Worm (Caenorhabditis elegans) whole organism, L1 larva: ENCODE measurements around the gene lbp-9.

ENCODE experiments used
- C04F5.9 ChIP-seq: sonication (generic microtip); optimal IDR thresholded peaks from 2 replicates; lab custom pipeline; 2016; ENCODE audit warnings: missing genetic modification characterization, missing compliant biosample characterization
- C16A3.4 ChIP-seq: fragments of 150-350 bp; optimal IDR thresholded peaks from 2 replicates; lab custom pipeline; 2014; ENCODE audit warnings: missing biosample characterization, missing genetic modification characterization
- alr-1 ChIP-seq: fragments of 200-800 bp; sonication (Bioruptor generic); optimal IDR thresholded peaks from 2 replicates; lab custom pipeline; 2018; ENCODE audit warnings: borderline replicate concordance, mild to moderate bottlenecking, missing genetic modification characterization, missing compliant biosample characterization
- aly-2 ChIP-seq: fragments of 150-350 bp; optimal IDR thresholded peaks from 2 replicates; lab custom pipeline; 2014; ENCODE audit warnings: missing biosample characterization, missing genetic modification characterization
- ceh-82 ChIP-seq, 3 experiments: fragments of 150-350 bp in 1 of 3; sonication (generic microtip) in 2 of 3; optimal IDR thresholded peaks; 2 replicates each; lab custom pipeline; 2014 to 2017; ENCODE audit warnings: missing biosample characterization in 3 of 3, missing genetic modification characterization in 3 of 3
- dpl-1 ChIP-seq, 3 experiments: fragments of 150-350 bp in 2 of 3; sonication (generic microtip) in 1 of 3; optimal IDR thresholded peaks; 2 replicates each; lab custom pipeline; 2014 to 2017; ENCODE audit warnings: missing biosample characterization in 3 of 3, missing genetic modification characterization in 3 of 3, missing genetic modification reagents in 3 of 3
- efl-1 ChIP-seq, 4 experiments: fragments of 150-350 bp; optimal IDR thresholded peaks in 3 of 4; peaks in 1 of 4; 1 replicate in 1 of 4; 2 replicates in 3 of 4; lab custom pipeline; 2014; ENCODE audit warnings: missing biosample characterization in 2 of 4, missing genetic modification characterization in 2 of 4, missing genetic modification reagents in 2 of 4
- elt-2 ChIP-seq: sonication (generic microtip); optimal IDR thresholded peaks from 2 replicates; lab custom pipeline; 2016; ENCODE audit warnings: missing genetic modification characterization, mild to moderate bottlenecking, inconsistent platforms, missing compliant biosample characterization, missing genetic modification reagents
- elt-3 ChIP-seq, 6 experiments: fragments of 150-350 bp in 1 of 6; sonication (generic microtip); optimal IDR thresholded peaks; 2 replicates each; lab custom pipeline; 2017 to 2018; ENCODE audit warnings: missing biosample characterization in 6 of 6, missing genetic modification characterization in 6 of 6, inconsistent platforms in 1 of 6
- fkh-4 ChIP-seq: sonication (generic microtip); optimal IDR thresholded peaks from 2 replicates; lab custom pipeline; 2016; ENCODE audit warnings: missing compliant biosample characterization, missing genetic modification characterization, borderline replicate concordance
- fkh-8 ChIP-seq: sonication (generic microtip); optimal IDR thresholded peaks from 2 replicates; lab custom pipeline; 2016; ENCODE audit warnings: mild to moderate bottlenecking, missing genetic modification characterization, missing compliant biosample characterization
- grh-1 ChIP-seq: fragments of 200-800 bp; sonication (Bioruptor generic); IDR thresholded peaks from 2 replicates; pipeline ENCODE4 v1.3.6; 2022; ENCODE audit warnings: missing genetic modification reagents, missing genetic modification characterization, missing compliant biosample characterization
- hlh-17 ChIP-seq: fragments of 200-800 bp; sonication (Bioruptor generic); optimal IDR thresholded peaks from 2 replicates; lab custom pipeline; 2018; ENCODE audit warnings: missing genetic modification characterization, mild to moderate bottlenecking, missing compliant biosample characterization, moderate library complexity, borderline replicate concordance
- hpl-2 ChIP-seq: fragments of 150-350 bp; optimal IDR thresholded peaks from 2 replicates; lab custom pipeline; 2014; ENCODE audit warnings: missing biosample characterization, missing genetic modification reagents, missing genetic modification characterization
- irx-1 ChIP-seq: sonication (generic microtip); optimal IDR thresholded peaks from 2 replicates; lab custom pipeline; 2016; ENCODE audit warnings: missing genetic modification characterization, missing compliant biosample characterization
- jun-1 ChIP-seq: fragments of 150-350 bp; optimal IDR thresholded peaks from 2 replicates; lab custom pipeline; 2014; ENCODE audit warnings: missing biosample characterization, missing genetic modification reagents, missing genetic modification characterization
- lin-13 ChIP-seq: fragments of 150-350 bp; optimal IDR thresholded peaks from 2 replicates; lab custom pipeline; 2014; ENCODE audit warnings: missing biosample characterization, missing genetic modification reagents, missing genetic modification characterization
- lin-15B ChIP-seq: fragments of 150-350 bp; sonication (generic microtip); optimal IDR thresholded peaks from 3 replicates; lab custom pipeline; 2014; ENCODE audit warnings: missing biosample characterization, missing genetic modification characterization
- lin-35 ChIP-seq, 2 experiments: fragments of 150-350 bp; optimal IDR thresholded peaks; 2 replicates each; lab custom pipeline; 2014; ENCODE audit warnings: missing biosample characterization in 2 of 2, missing genetic modification characterization in 2 of 2, missing genetic modification reagents in 2 of 2
- lsy-2 ChIP-seq, 2 experiments: fragments of 150-350 bp; optimal IDR thresholded peaks; 2 replicates each; lab custom pipeline; 2014; ENCODE audit warnings: missing biosample characterization in 2 of 2, missing genetic modification characterization in 2 of 2
- mdl-1 ChIP-seq, 2 experiments: fragments of 150-350 bp; optimal IDR thresholded peaks; 2 replicates each; lab custom pipeline; 2014 to 2017; ENCODE audit warnings: missing biosample characterization in 2 of 2, missing genetic modification characterization in 2 of 2, inconsistent platforms in 1 of 2
- mep-1 ChIP-seq: fragments of 150-350 bp; optimal IDR thresholded peaks from 2 replicates; lab custom pipeline; 2014; ENCODE audit warnings: missing biosample characterization, missing genetic modification characterization
- nhr-11 ChIP-seq: fragments of 150-350 bp; optimal IDR thresholded peaks from 2 replicates; lab custom pipeline; 2014; ENCODE audit warnings: missing biosample characterization, missing genetic modification characterization
- nhr-20 ChIP-seq: sonication (generic microtip); optimal IDR thresholded peaks from 2 replicates; lab custom pipeline; 2016; ENCODE audit warnings: mild to moderate bottlenecking, missing genetic modification characterization, missing compliant biosample characterization
- nhr-237 ChIP-seq: fragments of 150-350 bp; optimal IDR thresholded peaks from 2 replicates; lab custom pipeline; 2014; ENCODE audit warnings: missing biosample characterization, missing genetic modification characterization
- nhr-28 ChIP-seq: fragments of 150-350 bp; optimal IDR thresholded peaks from 2 replicates; lab custom pipeline; 2014; ENCODE audit warnings: missing biosample characterization, missing genetic modification characterization
- nhr-47 ChIP-seq: sonication (generic microtip); optimal IDR thresholded peaks from 2 replicates; lab custom pipeline; 2016; ENCODE audit warnings: mild to moderate bottlenecking, missing genetic modification characterization, moderate library complexity, missing compliant biosample characterization
- nhr-85 ChIP-seq: sonication (generic microtip); peaks from one replicate; lab custom pipeline; 2016; ENCODE audit warnings: missing genetic modification characterization, inconsistent platforms, missing compliant biosample characterization
- nhr-90 ChIP-seq: sonication (generic microtip); optimal IDR thresholded peaks from 2 replicates; lab custom pipeline; 2016; ENCODE audit warnings: mild to moderate bottlenecking, missing genetic modification characterization, missing compliant biosample characterization; ENCODE audit not compliant: poor library complexity
- pqm-1 ChIP-seq: sonication (generic microtip); optimal IDR thresholded peaks from 3 replicates; lab custom pipeline; 2017; ENCODE audit warnings: missing biosample characterization, missing genetic modification characterization
- skn-1 ChIP-seq: fragments of 150-350 bp; optimal IDR thresholded peaks from 2 replicates; lab custom pipeline; 2014; ENCODE audit warnings: missing biosample characterization, missing genetic modification characterization
- sox-4 ChIP-seq: sonication (generic microtip); optimal IDR thresholded peaks from 2 replicates; lab custom pipeline; 2016; ENCODE audit warnings: missing genetic modification characterization, missing compliant biosample characterization
- swsn-7 ChIP-seq: sonication (generic microtip); optimal IDR thresholded peaks from 2 replicates; lab custom pipeline; 2016; ENCODE audit warnings: missing genetic modification characterization, missing compliant biosample characterization
- tlp-1 ChIP-seq: fragments of 150-350 bp; optimal IDR thresholded peaks from 2 replicates; lab custom pipeline; 2014; ENCODE audit warnings: missing biosample characterization, missing genetic modification characterization
- unc-130 ChIP-seq: fragments of 150-350 bp; optimal IDR thresholded peaks from 2 replicates; lab custom pipeline; 2017; ENCODE audit warnings: missing biosample characterization, missing genetic modification characterization, inconsistent platforms
- ztf-11 ChIP-seq, 2 experiments: sonication (generic microtip); optimal IDR thresholded peaks; 2 replicates each; lab custom pipeline; 2016 to 2017; ENCODE audit warnings: missing genetic modification characterization in 2 of 2, missing biosample characterization in 1 of 2, missing compliant biosample characterization in 1 of 2
- ztf-4 ChIP-seq: fragments of 150-350 bp; optimal IDR thresholded peaks from 2 replicates; lab custom pipeline; 2014; ENCODE audit warnings: missing biosample characterization, missing genetic modification characterization

The lbp-9 gene

ce11 chrV:2095772-2096171, 27.5 kb downstream of the lbp-9 start, which contains the start of gene clec-207:
TSS of gene clec-207 (plus strand) at chrV:2096072.
- TF ChIP-seq lsy-2 (tag; optimal IDR thresholded peaks at IDR 0.05; lab: Kevin White, UChicago) (no peak), pqm-1 (tag; lab: Kevin White, UChicago) (no peak), jun-1 (tag; lab: Kevin White, UChicago) (no peak), nhr-90 (tag; lab: Kevin White, UChicago) (no peak), grh-1 (GFP tag; lab: Robert Waterston, UW) (no peak), C16A3.4 (no peak), swsn-7 (no peak)

DNA sequence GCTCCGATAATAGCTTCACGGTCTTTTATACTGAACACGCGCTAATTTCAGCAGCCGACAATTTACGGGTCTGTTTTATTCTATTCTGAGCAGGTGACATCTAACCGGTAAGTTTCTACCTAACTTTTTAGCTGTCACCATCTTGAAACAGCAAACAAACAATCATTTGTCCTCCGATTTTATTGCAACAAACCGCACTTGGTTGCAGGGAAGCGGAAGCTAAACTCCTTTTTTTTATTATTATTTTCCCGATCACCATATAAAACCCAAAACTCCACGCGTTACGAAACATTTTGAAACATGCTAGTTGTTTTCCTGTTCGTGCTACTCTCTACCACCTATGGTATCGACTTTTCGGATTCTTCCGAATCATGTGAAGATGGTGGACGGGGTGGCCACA, 29.4 kb downstream of the lbp-9 start, which contains the start of gene clec-208:
TSS of gene clec-208 (plus strand) at position 301 of the 400 bp plus-strand sequence.
- TF ChIP-seq elt-2 (tag; lab: Kevin White, UChicago) (no peak), hpl-2 (GFP tag; lab: Kevin White, UChicago) (no peak), lin-35 (GFP tag; optimal IDR thresholded peaks at IDR 0.05; lab: Kevin White, UChicago) (no peak), jun-1 (tag; lab: Kevin White, UChicago) (no peak), alr-1 (no peak)

DNA sequence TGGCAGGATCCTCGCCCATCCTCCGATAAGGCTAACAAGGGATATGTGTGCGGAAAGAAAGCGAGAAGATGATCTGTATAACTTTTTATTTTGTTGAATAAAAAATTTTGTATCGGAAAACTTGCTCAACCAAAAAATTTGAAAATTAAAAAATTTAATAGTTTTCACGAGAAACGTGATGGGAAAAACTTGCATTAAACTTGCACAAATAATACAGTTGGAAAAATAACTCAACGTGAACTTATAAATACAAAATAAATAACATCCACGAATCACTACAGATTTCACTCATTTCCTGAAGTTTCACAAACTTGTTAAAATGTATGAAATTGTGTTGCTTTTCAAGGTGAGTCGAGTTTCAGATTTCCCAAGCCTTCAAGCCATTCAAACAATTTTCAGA, 30.8 kb downstream of the lbp-9 start, which contains the start of gene F36F12.7:
TSS of gene F36F12.7 (plus strand) at position 301 of the 400 bp plus-strand sequence.
- TF ChIP-seq elt-3 (tag; optimal IDR thresholded peaks at IDR 0.05; lab: Kevin White, UChicago) = no peak
- no peak for TF ChIP-seq fkh-8 (tag; lab: Kevin White, UChicago)
- TF ChIP-seq nhr-85 (tag; lab: Kevin White, UChicago) = no peak
- TF ChIP-seq swsn-7 = no peak
- TF ChIP-seq nhr-237 (tag; lab: Kevin White, UChicago) = no peak
- TF ChIP-seq unc-130 = no peak
- TF ChIP-seq dpl-1 (GFP tag; optimal IDR thresholded peaks at IDR 0.05; lab: Kevin White, UChicago) = no peak
- no peak for TF ChIP-seq nhr-28 (tag; lab: Kevin White, UChicago)
- no peak for TF ChIP-seq pqm-1 (tag; lab: Kevin White, UChicago)
- no peak for TF ChIP-seq ztf-4
- TF ChIP-seq irx-1 = no peak
- TF ChIP-seq skn-1 (tag; lab: Kevin White, UChicago) = no peak
- no peak for TF ChIP-seq fkh-4 (tag; lab: Kevin White, UChicago)
- no peak for TF ChIP-seq hlh-17 (GFP tag; lab: Kevin White, UChicago)
- TF ChIP-seq tlp-1 (tag; lab: Kevin White, UChicago) = no peak
- no peak for TF ChIP-seq nhr-20
- TF ChIP-seq lin-13 = no peak
- TF ChIP-seq mep-1 (tag; lab: Kevin White, UChicago) = no peak

ce11 chrV:2103118-2103517, 34.9 kb downstream of the lbp-9 start, which contains the start of gene F36F12.1:
TSS of gene F36F12.1 (minus strand) at chrV:2103218.
- TF ChIP-seq mdl-1 (tag; optimal IDR thresholded peaks at IDR 0.05; lab: Kevin White, UChicago) (no peak), C04F5.9 (tag; lab: Kevin White, UChicago) (no peak), efl-1 (optimal IDR thresholded peaks at IDR 0.05; lab: Kevin White, UChicago) (no peak), efl-1 (GFP tag; optimal IDR thresholded peaks at IDR 0.05 in 1 of 2; lab: Kevin White, UChicago) (peak in 1 of 2 experiments; percentile 55), swsn-7 (no peak), ztf-11 (tag; optimal IDR thresholded peaks at IDR 0.05; lab: Kevin White, UChicago) (no peak)

ce11 chrV:2105976-2106375, 37.7 kb downstream of the lbp-9 start, which contains the start of gene F22F7.4:
TSS of gene F22F7.4 (minus strand) at chrV:2106076.
- no peak for TF ChIP-seq lin-15B (tag; lab: Kevin White, UChicago)
- TF ChIP-seq sox-4 (tag; lab: Kevin White, UChicago) = no peak
- TF ChIP-seq ceh-82 (tag; optimal IDR thresholded peaks at IDR 0.05; lab: Kevin White, UChicago) = no peak
- TF ChIP-seq nhr-47 (tag; lab: Kevin White, UChicago) = no peak
- no peak for TF ChIP-seq nhr-11 (tag; lab: Kevin White, UChicago)
- no peak for TF ChIP-seq aly-2 (tag; lab: Kevin White, UChicago)
- TF ChIP-seq ztf-4 = no peak
